Worm (Caenorhabditis elegans) whole organism, midembryonic: ENCODE results near the gene ZC239.4.

Experiments
- T22C8.4 ChIP-seq: fragments of 200-800 bp; sonication (Bioruptor generic); IDR thresholded peaks from 2 replicates; pipeline ENCODE4 v1.3.6; 2022; ENCODE audit warnings: missing genetic modification characterization, missing compliant biosample characterization
- cog-1 ChIP-seq: sonication (generic microtip); optimal IDR thresholded peaks from 2 replicates; lab custom pipeline; 2016; ENCODE audit warnings: missing genetic modification characterization, missing compliant biosample characterization
- flt-1 ChIP-seq: fragments of 200-800 bp; sonication (Bioruptor generic); IDR thresholded peaks from 2 replicates; pipeline ENCODE4 v1.3.6; 2022; ENCODE audit warnings: missing genetic modification characterization, missing compliant biosample characterization
- klf-2 ChIP-seq: fragments of 200-800 bp; sonication (Bioruptor generic); conservative IDR thresholded peaks from 2 replicates; pipeline ENCODE4 v1.3.6; 2022; ENCODE audit warnings: missing genetic modification reagents, missing genetic modification characterization, missing compliant biosample characterization
- med-1 ChIP-seq: sonication (generic microtip); optimal IDR thresholded peaks from 2 replicates; lab custom pipeline; 2017; ENCODE audit warnings: missing genetic modification characterization, mild to moderate bottlenecking, missing compliant biosample characterization, antibody characterized with exemption, missing genetic modification reagents; ENCODE audit not compliant: insufficient read depth
- ref-1 ChIP-seq: fragments of 200-800 bp; sonication (Bioruptor generic); conservative IDR thresholded peaks from 2 replicates; pipeline ENCODE4 v1.3.6; 2022; ENCODE audit warnings: missing genetic modification reagents, missing genetic modification characterization, missing compliant biosample characterization
- tab-1 ChIP-seq: fragments of 200-800 bp; sonication (Bioruptor generic); IDR thresholded peaks from 2 replicates; pipeline ENCODE4 v1.3.6; 2022; ENCODE audit warnings: missing genetic modification characterization, missing compliant biosample characterization
- ztf-23 ChIP-seq: fragments of 200-800 bp; sonication (Bioruptor generic); IDR thresholded peaks from 2 replicates; pipeline ENCODE4 v1.3.6; 2022; ENCODE audit warnings: missing genetic modification reagents, missing genetic modification characterization, missing compliant biosample characterization
- ztf-29 ChIP-seq: fragments of 200-800 bp; sonication (Bioruptor generic); IDR thresholded peaks from 2 replicates; pipeline ENCODE4 v1.3.6; 2022; ENCODE audit warnings: missing genetic modification reagents, missing genetic modification characterization, missing compliant biosample characterization

The ZC239.4 gene

ce11 chrII:3240207-3240606 lies 26.2 kb downstream of the ZC239.4 start, which contains the start of gene C17F4.3:
Gene C17F4.3 (plus strand): TSS chrII:3240507.
- no peak for TF ChIP-seq tab-1 (GFP tag; lab: Robert Waterston, UW)
- no peak for TF ChIP-seq klf-2 (GFP tag; lab: Robert Waterston, UW)
- no peak for TF ChIP-seq med-1 (GFP tag; lab: Kevin White, UChicago)
- TF ChIP-seq T22C8.4, result no peak
- TF ChIP-seq cog-1 (tag; lab: Kevin White, UChicago), result no peak
- no peak for TF ChIP-seq ztf-29 (GFP tag; lab: Robert Waterston, UW)

ce11 chrII:3241842-3242241 lies 27.8 kb downstream of the ZC239.4 start:
- TF ChIP-seq T22C8.4 (no peak), ztf-29 (GFP tag; lab: Robert Waterston, UW) (no peak), cog-1 (tag; lab: Kevin White, UChicago) (no peak), med-1 (GFP tag; lab: Kevin White, UChicago) (no peak), klf-2 (GFP tag; lab: Robert Waterston, UW) (no peak), ref-1 (GFP tag; lab: Robert Waterston, UW) (no peak), tab-1 (GFP tag; lab: Robert Waterston, UW) (no peak), ztf-23 (GFP tag; lab: Robert Waterston, UW) (no peak), flt-1 (no peak)

ce11 chrII:3244070-3244469 lies 30.1 kb downstream of the ZC239.4 start, which contains the start of gene C17F4.12:
Gene C17F4.12 (minus strand): TSS chrII:3244170.
- TF ChIP-seq ztf-29 (GFP tag; lab: Robert Waterston, UW) (no peak), ztf-23 (GFP tag; lab: Robert Waterston, UW) (no peak), tab-1 (GFP tag; lab: Robert Waterston, UW) (no peak), med-1 (GFP tag; lab: Kevin White, UChicago) (no peak), klf-2 (GFP tag; lab: Robert Waterston, UW) (no peak), flt-1 (no peak), T22C8.4 (no peak), ref-1 (GFP tag; lab: Robert Waterston, UW) (no peak), cog-1 (tag; lab: Kevin White, UChicago) (no peak)

ce11 chrII:3244758-3245157 lies 30.8 kb downstream of the ZC239.4 start:
- TF ChIP-seq ztf-23 (GFP tag; lab: Robert Waterston, UW), result no peak

- TF ChIP-seq ref-1 (GFP tag; lab: Robert Waterston, UW), result no peak
- TF ChIP-seq med-1 (GFP tag; lab: Kevin White, UChicago), result no peak
- TF ChIP-seq cog-1 (tag; lab: Kevin White, UChicago), result no peak
- no peak for TF ChIP-seq ztf-29 (GFP tag; lab: Robert Waterston, UW)
- TF ChIP-seq flt-1, result no peak
- no peak for TF ChIP-seq ztf-23 (GFP tag; lab: Robert Waterston, UW)
- no peak for TF ChIP-seq tab-1 (GFP tag; lab: Robert Waterston, UW)
- TF ChIP-seq klf-2 (GFP tag; lab: Robert Waterston, UW), result no peak
- TF ChIP-seq T22C8.4, result no peak
Measured at ce11 chrII:3245836-3246235, 31.8 kb downstream of the ZC239.4 start, which contains the start of gene C17F4.7. Gene C17F4.7 (minus strand): TSS chrII:3246015.

- no peak for TF ChIP-seq klf-2 (GFP tag; lab: Robert Waterston, UW)
- no peak for TF ChIP-seq tab-1 (GFP tag; lab: Robert Waterston, UW)
- TF ChIP-seq flt-1, result no peak
- no peak for TF ChIP-seq ztf-29 (GFP tag; lab: Robert Waterston, UW)
- no peak for TF ChIP-seq med-1 (GFP tag; lab: Kevin White, UChicago)
- TF ChIP-seq ztf-23 (GFP tag; lab: Robert Waterston, UW), result no peak
- no peak for TF ChIP-seq cog-1 (tag; lab: Kevin White, UChicago)
- TF ChIP-seq ref-1 (GFP tag; lab: Robert Waterston, UW), result no peak
- no peak for TF ChIP-seq T22C8.4
Measured at ce11 chrII:3247556-3247955, 33.6 kb downstream of the ZC239.4 start.

- TF ChIP-seq T22C8.4 (0 out of 2 replicates have a peak, but pooled peaks have one; percentile 36), tab-1 (GFP tag; lab: Robert Waterston, UW) (no peak)
Measured at ce11 chrII:3248043-3248718, 34.2 kb downstream of the ZC239.4 start, which contains the start of the genes fbxc-50 and C17F4.2. Gene fbxc-50 (minus strand): TSS chrII:3248123. Gene C17F4.2 (plus strand): TSS chrII:3248668.

ce11 chrII:3249406-3249805 lies 35.4 kb downstream of the ZC239.4 start, which contains the start of gene clec-124:
Gene clec-124 (plus strand): TSS chrII:3249706.
- TF ChIP-seq flt-1, result no peak
- TF ChIP-seq klf-2 (GFP tag; lab: Robert Waterston, UW), result no peak
- no peak for TF ChIP-seq ztf-29 (GFP tag; lab: Robert Waterston, UW)
- no peak for TF ChIP-seq tab-1 (GFP tag; lab: Robert Waterston, UW)
- TF ChIP-seq ztf-23 (GFP tag; lab: Robert Waterston, UW), result no peak
- TF ChIP-seq T22C8.4, result no peak
- no peak for TF ChIP-seq med-1 (GFP tag; lab: Kevin White, UChicago)
- TF ChIP-seq ref-1 (GFP tag; lab: Robert Waterston, UW), result no peak
- no peak for TF ChIP-seq cog-1 (tag; lab: Kevin White, UChicago)

- TF ChIP-seq ref-1 (GFP tag; lab: Robert Waterston, UW), result no peak
- no peak for TF ChIP-seq med-1 (GFP tag; lab: Kevin White, UChicago)
Measured at ce11 chrII:3250195-3250594, 36.2 kb downstream of the ZC239.4 start.

- TF ChIP-seq klf-2 (GFP tag; lab: Robert Waterston, UW), result no peak
- TF ChIP-seq tab-1 (GFP tag; lab: Robert Waterston, UW), result no peak
- no peak for TF ChIP-seq ref-1 (GFP tag; lab: Robert Waterston, UW)
- no peak for TF ChIP-seq ztf-29 (GFP tag; lab: Robert Waterston, UW)
- no peak for TF ChIP-seq T22C8.4
- no peak for TF ChIP-seq med-1 (GFP tag; lab: Kevin White, UChicago)
- TF ChIP-seq ztf-23 (GFP tag; lab: Robert Waterston, UW), result no peak
- TF ChIP-seq cog-1 (tag; lab: Kevin White, UChicago), result no peak
- TF ChIP-seq flt-1, result no peak
Measured at ce11 chrII:3251782-3252181, 37.8 kb downstream of the ZC239.4 start.
